Fruit fly (Drosophila melanogaster): ENCODE results near the gene emc.

emc gene

DNA sequence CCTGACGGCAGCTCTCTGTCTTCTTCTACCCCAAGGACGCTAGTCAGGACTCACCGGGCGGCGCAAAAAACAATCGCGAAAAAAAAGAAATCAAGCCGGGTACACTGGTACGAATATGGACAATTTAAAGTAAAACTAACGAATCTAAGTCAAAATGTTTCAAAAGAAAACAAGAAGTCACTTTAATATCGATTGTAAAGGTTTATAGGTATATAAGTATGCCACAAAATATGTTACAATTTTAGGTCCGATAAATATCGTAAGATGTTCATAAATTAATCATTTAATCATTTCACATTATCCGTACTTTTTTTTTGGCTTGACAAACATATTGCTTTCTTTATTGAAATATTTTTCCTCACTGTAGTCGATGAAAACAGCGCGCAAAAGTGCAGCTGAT, 33.1 kb upstream of the emc start:
- TF ChIP-seq ac (GFP tag; optimal IDR thresholded peaks at IDR 0.05) (no peak), CG17829 (tag; optimal IDR thresholded peaks at IDR 0.05) (peak; percentile 31), Xrp1 (GFP tag; IDR thresholded peaks at IDR 0.05) (peak; percentile 53; the same call in 1 of the 2 replicates), seq (GFP tag; IDR thresholded peaks at IDR 0.05) (no peak), CG2129 (GFP tag; IDR thresholded peaks at IDR 0.05; ENCODE audit: partially characterized antibody) (no peak), Blimp-1 (GFP tag; optimal IDR thresholded peaks at IDR 0.05) (peak; percentile 23), CG12391 (tag; optimal IDR thresholded peaks at IDR 0.05) (peak; percentile 32), HLH4C (GFP tag; IDR thresholded peaks at IDR 0.05; ENCODE audit: partially characterized antibody) (no peak), CG6813 (GFP tag; optimal IDR thresholded peaks at IDR 0.05) (no peak), CG4730 (GFP tag; IDR thresholded peaks at IDR 0.05) (no peak), Dfd (GFP tag; optimal IDR thresholded peaks at IDR 0.05) (no peak), Fer2 (tag; optimal IDR thresholded peaks at IDR 0.05) (no peak), HLH3B (GFP tag; IDR thresholded peaks at IDR 0.05) (no peak), wor (GFP tag; IDR thresholded peaks at IDR 0.05) (no peak), CG18619 (GFP tag; optimal IDR thresholded peaks at IDR 0.05) (no peak), CG12104 (GFP tag; optimal IDR thresholded peaks at IDR 0.05) (no peak), disco-r (GFP tag; optimal IDR thresholded peaks at IDR 0.05) (no peak), HHEX (GFP tag; optimal IDR thresholded peaks at IDR 0.05) (no peak), CG43689 (GFP tag; IDR thresholded peaks at IDR 0.05) (no peak), dm (GFP tag; optimal IDR thresholded peaks at IDR 0.05) (no peak), CG6254 (GFP tag; optimal IDR thresholded peaks at IDR 0.05) (no peak), fd96Cb (tag; optimal IDR thresholded peaks at IDR 0.05) (peak; percentile 2), E2f1 (GFP tag; IDR thresholded peaks at IDR 0.05) (no peak), CG7987 (GFP tag; optimal IDR thresholded peaks at IDR 0.05) (no peak), CG6272 (GFP tag; IDR thresholded peaks at IDR 0.05) (no peak), hbn (GFP tag; IDR thresholded peaks at IDR 0.05; ENCODE audit: partially characterized antibody) (no peak), CG9727 (GFP tag; optimal IDR thresholded peaks at IDR 0.05) (peak; percentile 49), CG16779 (GFP tag; IDR thresholded peaks at IDR 0.05) (no peak), Elba2 (GFP tag; optimal IDR thresholded peaks at IDR 0.05) (no peak), CG2120 (GFP tag; optimal IDR thresholded peaks at IDR 0.05) (no peak), CG17186 (GFP tag; optimal IDR thresholded peaks at IDR 0.05) (no peak), ab (GFP tag; optimal IDR thresholded peaks at IDR 0.05) (no peak), sqz (GFP tag; optimal IDR thresholded peaks at IDR 0.05) (peak; percentile 47), Stat92E (GFP tag; optimal IDR thresholded peaks at IDR 0.05) (no peak), D19A (tag; optimal IDR thresholded peaks at IDR 0.05) (peak; percentile 5), h (optimal IDR thresholded peaks at IDR 0.05) (no peak), CG8388 (GFP tag; optimal IDR thresholded peaks at IDR 0.05) (no peak), CG12155 (GFP tag; optimal IDR thresholded peaks at IDR 0.05) (no peak), CG3407 (GFP tag; optimal IDR thresholded peaks at IDR 0.05) (no peak), maf-S (GFP tag; optimal IDR thresholded peaks at IDR 0.05) (no peak), NFAT (GFP tag; IDR thresholded peaks at IDR 0.05) (no peak), PHDP (tag; optimal IDR thresholded peaks at IDR 0.05) (no peak), CG14710 (tag; optimal IDR thresholded peaks at IDR 0.05) (peak; percentile 43), fu2 (GFP tag; optimal IDR thresholded peaks at IDR 0.05) (no peak), scrt (GFP tag; optimal IDR thresholded peaks at IDR 0.05) (no peak), Usf (GFP tag; optimal IDR thresholded peaks at IDR 0.05) (no peak), Hr3 (GFP tag; optimal IDR thresholded peaks at IDR 0.05) (no peak), Pdp1 (GFP tag; optimal IDR thresholded peaks at IDR 0.05) (no peak), CG33557 (GFP tag; optimal IDR thresholded peaks at IDR 0.05) (peak; percentile 15), CG11398 (GFP tag; optimal IDR thresholded peaks at IDR 0.05) (no peak), insv (GFP tag; optimal IDR thresholded peaks at IDR 0.05) (no peak)
